Worm (Caenorhabditis elegans) whole organism, L1 larva: ENCODE measurements around the gene Y57A10C.10.

Experiments used
- C04F5.9 ChIP-seq: sonication (generic microtip); optimal IDR thresholded peaks from 2 replicates; lab custom pipeline; 2016; ENCODE audit warnings: missing genetic modification characterization, missing compliant biosample characterization
- F16B12.6 ChIP-seq: fragments of 150-350 bp; optimal IDR thresholded peaks from 2 replicates; lab custom pipeline; 2014; ENCODE audit warnings: missing biosample characterization, missing genetic modification characterization
- ama-1 ChIP-seq: fragments of 150-350 bp; optimal IDR thresholded peaks from 2 replicates; lab custom pipeline; 2014
- blmp-1 ChIP-seq: fragments of 150-350 bp; optimal IDR thresholded peaks from 2 replicates; lab custom pipeline; 2014; ENCODE audit warnings: missing biosample characterization, missing genetic modification characterization
- ceh-63 ChIP-seq: fragments of 200-800 bp; sonication (Bioruptor generic); optimal IDR thresholded peaks from 2 replicates; lab custom pipeline; 2018; ENCODE audit warnings: mild to moderate bottlenecking, missing genetic modification characterization, missing compliant biosample characterization
- ces-1 ChIP-seq: fragments of 150-350 bp; optimal IDR thresholded peaks from 2 replicates; lab custom pipeline; 2014; ENCODE audit warnings: missing biosample characterization, missing genetic modification reagents, missing genetic modification characterization
- egl-13 ChIP-seq: sonication (generic microtip); optimal IDR thresholded peaks from 2 replicates; lab custom pipeline; 2016; ENCODE audit warnings: missing genotype, missing genetic modification reagents, missing genetic modification characterization, missing compliant biosample characterization
- egl-27 ChIP-seq, 2 experiments: fragments of 150-350 bp in 1 of 2; sonication (generic microtip); optimal IDR thresholded peaks; 3 replicates each; lab custom pipeline; 2017 to 2018; ENCODE audit warnings: missing biosample characterization in 2 of 2, missing genetic modification characterization in 2 of 2, missing genetic modification reagents in 2 of 2
- elt-2 ChIP-seq: sonication (generic microtip); optimal IDR thresholded peaks from 2 replicates; lab custom pipeline; 2016; ENCODE audit warnings: missing genetic modification characterization, mild to moderate bottlenecking, inconsistent platforms, missing compliant biosample characterization, missing genetic modification reagents
- elt-3 ChIP-seq, 6 experiments: fragments of 150-350 bp in 1 of 6; sonication (generic microtip); optimal IDR thresholded peaks; 2 replicates each; lab custom pipeline; 2017 to 2018; ENCODE audit warnings: missing biosample characterization in 6 of 6, missing genetic modification characterization in 6 of 6, inconsistent platforms in 1 of 6
- ets-5 ChIP-seq: fragments of 200-800 bp; sonication (Bioruptor generic); IDR thresholded peaks from 2 replicates; pipeline ENCODE4 v1.3.6; 2022; ENCODE audit warnings: missing genetic modification characterization, missing compliant biosample characterization
- fkh-10 ChIP-seq: sonication (generic microtip); optimal IDR thresholded peaks from 2 replicates; lab custom pipeline; 2017; ENCODE audit warnings: missing biosample characterization, missing genetic modification reagents, missing genetic modification characterization
- fkh-8 ChIP-seq: sonication (generic microtip); optimal IDR thresholded peaks from 2 replicates; lab custom pipeline; 2016; ENCODE audit warnings: mild to moderate bottlenecking, missing genetic modification characterization, missing compliant biosample characterization
- fos-1 ChIP-seq: fragments of 150-350 bp; optimal IDR thresholded peaks from 2 replicates; lab custom pipeline; 2014; ENCODE audit warnings: missing biosample characterization, missing genetic modification characterization
- grh-1 ChIP-seq: fragments of 200-800 bp; sonication (Bioruptor generic); IDR thresholded peaks from 2 replicates; pipeline ENCODE4 v1.3.6; 2022; ENCODE audit warnings: missing genetic modification reagents, missing genetic modification characterization, missing compliant biosample characterization
- hlh-17 ChIP-seq: fragments of 200-800 bp; sonication (Bioruptor generic); optimal IDR thresholded peaks from 2 replicates; lab custom pipeline; 2018; ENCODE audit warnings: missing genetic modification characterization, mild to moderate bottlenecking, missing compliant biosample characterization, moderate library complexity, borderline replicate concordance
- hpl-2 ChIP-seq: fragments of 150-350 bp; optimal IDR thresholded peaks from 2 replicates; lab custom pipeline; 2014; ENCODE audit warnings: missing biosample characterization, missing genetic modification reagents, missing genetic modification characterization
- irx-1 ChIP-seq: sonication (generic microtip); optimal IDR thresholded peaks from 2 replicates; lab custom pipeline; 2016; ENCODE audit warnings: missing genetic modification characterization, missing compliant biosample characterization
- isw-1 ChIP-seq: fragments of 200-800 bp; sonication (Bioruptor generic); IDR thresholded peaks from 2 replicates; pipeline ENCODE4 v1.3.6; 2022; ENCODE audit warnings: missing genetic modification characterization, missing compliant biosample characterization
- jun-1 ChIP-seq: fragments of 150-350 bp; optimal IDR thresholded peaks from 2 replicates; lab custom pipeline; 2014; ENCODE audit warnings: missing biosample characterization, missing genetic modification reagents, missing genetic modification characterization
- lin-14 ChIP-seq: fragments of 200-800 bp; sonication (Bioruptor generic); optimal IDR thresholded peaks from 2 replicates; lab custom pipeline; 2018; ENCODE audit warnings: mild to moderate bottlenecking, missing genetic modification characterization, moderate library complexity, missing compliant biosample characterization
- lin-35 ChIP-seq, 2 experiments: fragments of 150-350 bp; optimal IDR thresholded peaks; 2 replicates each; lab custom pipeline; 2014; ENCODE audit warnings: missing biosample characterization in 2 of 2, missing genetic modification characterization in 2 of 2, missing genetic modification reagents in 2 of 2
- lin-39 ChIP-seq: fragments of 150-350 bp; optimal IDR thresholded peaks from 2 replicates; lab custom pipeline; 2014; ENCODE audit warnings: missing biosample characterization, missing genetic modification reagents, missing genetic modification characterization
- lsy-2 ChIP-seq, 2 experiments: fragments of 150-350 bp; optimal IDR thresholded peaks; 2 replicates each; lab custom pipeline; 2014; ENCODE audit warnings: missing biosample characterization in 2 of 2, missing genetic modification characterization in 2 of 2
- mab-9 ChIP-seq: fragments of 200-800 bp; sonication (Bioruptor generic); IDR thresholded peaks from 2 replicates; pipeline ENCODE4 v1.3.6; 2022; ENCODE audit warnings: missing genetic modification reagents, missing genetic modification characterization, missing compliant biosample characterization
- mdl-1 ChIP-seq, 2 experiments: fragments of 150-350 bp; optimal IDR thresholded peaks; 2 replicates each; lab custom pipeline; 2014 to 2017; ENCODE audit warnings: missing biosample characterization in 2 of 2, missing genetic modification characterization in 2 of 2, inconsistent platforms in 1 of 2
- mef-2 ChIP-seq: fragments of 150-350 bp; optimal IDR thresholded peaks from 2 replicates; lab custom pipeline; 2014; ENCODE audit warnings: missing biosample characterization, missing genetic modification characterization
- nhr-12 ChIP-seq: sonication (generic microtip); optimal IDR thresholded peaks from 2 replicates; lab custom pipeline; 2017; ENCODE audit warnings: missing biosample characterization, missing genetic modification characterization
- nhr-19 ChIP-seq: fragments of 200-800 bp; sonication (Bioruptor generic); conservative IDR thresholded peaks from 2 replicates; pipeline ENCODE4 v1.3.6; 2022; ENCODE audit warnings: missing genetic modification characterization, missing compliant biosample characterization
- nhr-20 ChIP-seq: sonication (generic microtip); optimal IDR thresholded peaks from 2 replicates; lab custom pipeline; 2016; ENCODE audit warnings: mild to moderate bottlenecking, missing genetic modification characterization, missing compliant biosample characterization
- nhr-237 ChIP-seq: fragments of 150-350 bp; optimal IDR thresholded peaks from 2 replicates; lab custom pipeline; 2014; ENCODE audit warnings: missing biosample characterization, missing genetic modification characterization
- nhr-47 ChIP-seq: sonication (generic microtip); optimal IDR thresholded peaks from 2 replicates; lab custom pipeline; 2016; ENCODE audit warnings: mild to moderate bottlenecking, missing genetic modification characterization, moderate library complexity, missing compliant biosample characterization
- nhr-71 ChIP-seq: sonication (generic microtip); optimal IDR thresholded peaks from 2 replicates; lab custom pipeline; 2016; ENCODE audit warnings: mild to moderate bottlenecking, missing genetic modification characterization, moderate library complexity, missing compliant biosample characterization
- nhr-76 ChIP-seq: sonication (generic microtip); optimal IDR thresholded peaks from 2 replicates; lab custom pipeline; 2017; ENCODE audit warnings: missing biosample characterization, missing genetic modification characterization
- nhr-77 ChIP-seq: fragments of 150-350 bp; optimal IDR thresholded peaks from 2 replicates; lab custom pipeline; 2014; ENCODE audit warnings: missing biosample characterization, missing genetic modification characterization
- nhr-85 ChIP-seq: sonication (generic microtip); peaks from one replicate; lab custom pipeline; 2016; ENCODE audit warnings: missing genetic modification characterization, inconsistent platforms, missing compliant biosample characterization
- pax-3 ChIP-seq: fragments of 200-800 bp; sonication (Bioruptor generic); optimal IDR thresholded peaks from 2 replicates; lab custom pipeline; 2018; ENCODE audit warnings: mild to moderate bottlenecking, missing genetic modification characterization, moderate library complexity, missing compliant biosample characterization
- rnt-1 ChIP-seq: sonication (generic microtip); optimal IDR thresholded peaks from 2 replicates; lab custom pipeline; 2016; ENCODE audit warnings: mild to moderate bottlenecking, missing genetic modification characterization, moderate library complexity, missing compliant biosample characterization
- snpc-4 ChIP-seq: fragments of 150-350 bp; optimal IDR thresholded peaks from 2 replicates; lab custom pipeline; 2014; ENCODE audit warnings: missing biosample characterization, missing genetic modification characterization
- snu-23 ChIP-seq: sonication (generic microtip); optimal IDR thresholded peaks from 2 replicates; lab custom pipeline; 2016; ENCODE audit warnings: missing genetic modification characterization, missing compliant biosample characterization
- swsn-7 ChIP-seq: sonication (generic microtip); optimal IDR thresholded peaks from 2 replicates; lab custom pipeline; 2016; ENCODE audit warnings: missing genetic modification characterization, missing compliant biosample characterization
- tbx-2 ChIP-seq: sonication (generic microtip); optimal IDR thresholded peaks from 2 replicates; lab custom pipeline; 2016; ENCODE audit warnings: missing genetic modification characterization, missing compliant biosample characterization
- unc-130 ChIP-seq: fragments of 150-350 bp; optimal IDR thresholded peaks from 2 replicates; lab custom pipeline; 2017; ENCODE audit warnings: missing biosample characterization, missing genetic modification characterization, inconsistent platforms
- unc-62 ChIP-seq: fragments of 150-350 bp; optimal IDR thresholded peaks from 2 replicates; lab custom pipeline; 2014; ENCODE audit warnings: missing biosample characterization, missing genetic modification reagents, missing genetic modification characterization
- unc-86 ChIP-seq: sonication (generic microtip); optimal IDR thresholded peaks from 2 replicates; lab custom pipeline; 2016; ENCODE audit warnings: missing genetic modification characterization, missing compliant biosample characterization
- vab-15 ChIP-seq: sonication (generic microtip); optimal IDR thresholded peaks from 2 replicates; lab custom pipeline; 2017; ENCODE audit warnings: missing genotype, mild to moderate bottlenecking, missing genetic modification characterization, missing compliant biosample characterization
- ztf-11 ChIP-seq, 2 experiments: sonication (generic microtip); optimal IDR thresholded peaks; 2 replicates each; lab custom pipeline; 2016 to 2017; ENCODE audit warnings: missing genetic modification characterization in 2 of 2, missing biosample characterization in 1 of 2, missing compliant biosample characterization in 1 of 2
- ztf-4 ChIP-seq: fragments of 150-350 bp; optimal IDR thresholded peaks from 2 replicates; lab custom pipeline; 2014; ENCODE audit warnings: missing biosample characterization, missing genetic modification characterization

Y57A10C.10 gene

DNA sequence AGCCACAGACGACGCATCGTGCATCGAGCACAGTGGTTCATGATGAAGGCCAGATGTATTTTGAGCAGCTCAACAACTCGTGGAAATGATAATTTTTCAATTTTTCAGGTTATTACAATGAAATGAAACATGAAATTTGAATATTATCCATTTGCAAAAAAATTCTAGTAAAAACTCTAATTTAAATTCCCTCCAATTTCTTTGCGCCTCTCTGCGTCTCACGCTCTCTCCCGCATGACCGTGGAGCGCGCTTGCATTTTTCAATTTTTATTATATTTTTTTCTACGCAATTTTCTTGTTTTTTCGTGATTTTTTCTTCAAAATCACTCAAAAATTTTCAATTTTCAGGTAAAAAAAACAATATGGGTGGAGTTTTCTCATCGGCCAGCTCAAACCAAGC lies 18.4 kb upstream of the Y57A10C.10 start, which contains the start of gene tag-281 (continued):
- TF ChIP-seq mab-9 (GFP tag; lab: Robert Waterston, UW) (peak; percentile 54; the same call in 1 of the 2 replicates), nhr-19 (GFP tag; lab: Robert Waterston, UW) (peak; percentile 89), ceh-63 (GFP tag; lab: Kevin White, UChicago) (no peak), swsn-7 (tag; lab: Kevin White, UChicago) (peak; percentile 87), lin-39 (peak; percentile 84), ces-1 (GFP tag; lab: Kevin White, UChicago) (no peak), jun-1 (peak; percentile 86), grh-1 (peak; percentile 86), isw-1 (GFP tag; lab: Robert Waterston, UW) (peak; percentile 87), blmp-1 (tag; lab: Kevin White, UChicago) (peak; percentile 65), lsy-2 (tag; optimal IDR thresholded peaks at IDR 0.05; lab: Kevin White, UChicago) (peak; percentile 91 to 93), snpc-4 (tag; lab: Kevin White, UChicago) (peak; percentile 85), unc-86 (tag; lab: Kevin White, UChicago) (peak; percentile 86), nhr-20 (tag; lab: Kevin White, UChicago) (peak; percentile 89), elt-2 (tag; lab: Kevin White, UChicago) (peak; percentile 48), mdl-1 (tag; optimal IDR thresholded peaks at IDR 0.05; lab: Kevin White, UChicago) (peak in 1 of 2 experiments; percentile 69), elt-3 (tag; optimal IDR thresholded peaks at IDR 0.05; lab: Kevin White, UChicago) (peak in 2 of 6 experiments; percentile 74 to 86), lin-14 (GFP tag; lab: Kevin White, UChicago) (peak; percentile 89), egl-13 (tag; lab: Kevin White, UChicago) (peak; percentile 72), fos-1 (tag; lab: Kevin White, UChicago) (peak; percentile 78), ztf-11 (tag; optimal IDR thresholded peaks at IDR 0.05; lab: Kevin White, UChicago) (peak in 1 of 2 experiments; percentile 28), fkh-8 (peak; percentile 87), nhr-12 (tag; lab: Kevin White, UChicago) (no peak), lin-35 (GFP tag; optimal IDR thresholded peaks at IDR 0.05; lab: Kevin White, UChicago) (peak; percentile 99), pax-3 (tag; lab: Kevin White, UChicago) (peak; percentile 76), hlh-17 (GFP tag; lab: Kevin White, UChicago) (no peak), nhr-47 (tag; lab: Kevin White, UChicago) (peak; percentile 93), nhr-71 (tag; lab: Kevin White, UChicago) (peak; percentile 94), C04F5.9 (tag; lab: Kevin White, UChicago) (peak; percentile 67), F16B12.6 (peak; percentile 72), rnt-1 (tag; lab: Kevin White, UChicago) (peak; percentile 91), irx-1 (tag; lab: Kevin White, UChicago) (peak; percentile 75), unc-62 (GFP tag; lab: Kevin White, UChicago) (no peak), ama-1 (lab: Kevin White, UChicago) (no peak), egl-27 (tag; optimal IDR thresholded peaks at IDR 0.05; lab: Kevin White, UChicago) (no peak), nhr-237 (tag; lab: Kevin White, UChicago) (no peak), nhr-85 (tag; lab: Kevin White, UChicago) (peak; percentile 93), ztf-4 (tag; lab: Kevin White, UChicago) (peak; percentile 16), tbx-2 (tag; lab: Kevin White, UChicago) (peak; percentile 87), snu-23 (GFP tag; lab: Kevin White, UChicago) (peak; percentile 91), fkh-10 (GFP tag; lab: Kevin White, UChicago) (peak; percentile 48)

ce11 chrII:12457275-12457674 lies 16.2 kb upstream of the Y57A10C.10 start, which contains the start of gene sre-38:
Gene sre-38 (plus strand): TSS chrII:12457575.
- no peak for TF ChIP-seq nhr-77 (tag; lab: Kevin White, UChicago)
- TF ChIP-seq F16B12.6: no peak
- TF ChIP-seq lin-14 (GFP tag; lab: Kevin White, UChicago): no peak
- no peak for TF ChIP-seq fkh-10 (GFP tag; lab: Kevin White, UChicago)
- TF ChIP-seq ets-5 (GFP tag; lab: Robert Waterston, UW): no peak
- TF ChIP-seq isw-1 (GFP tag; lab: Robert Waterston, UW): no peak
- TF ChIP-seq elt-2 (tag; lab: Kevin White, UChicago): no peak
- TF ChIP-seq unc-130 (tag; lab: Kevin White, UChicago): no peak
- TF ChIP-seq hpl-2 (GFP tag; lab: Kevin White, UChicago): no peak
- TF ChIP-seq nhr-76 (tag; lab: Kevin White, UChicago): no peak
- no peak for TF ChIP-seq mef-2 (tag; lab: Kevin White, UChicago)
- no peak for TF ChIP-seq unc-86 (tag; lab: Kevin White, UChicago)
- no peak for TF ChIP-seq vab-15
- TF ChIP-seq, all 84 proteins: peak for 0
